Fruit fly (Drosophila melanogaster): ENCODE measurements around the gene SAK.

SAK gene

dm6 chr3L:21533270-21533948, 17.7 kb upstream of the SAK start, which contains the start of gene Mkrn1 (continued):
- TF ChIP-seq CG8765 (GFP tag; IDR thresholded peaks at IDR 0.05) (no peak), HLHmδ (GFP tag; optimal IDR thresholded peaks at IDR 0.05) (no peak), CG2129 (GFP tag; IDR thresholded peaks at IDR 0.05; ENCODE audit: partially characterized antibody) (no peak), CG14050 (GFP tag; IDR thresholded peaks at IDR 0.05) (no peak), shn (GFP tag; optimal IDR thresholded peaks at IDR 0.05) (no peak), CkIIα-i1 (GFP tag; IDR thresholded peaks at IDR 0.05) (no peak), CG17186 (GFP tag; optimal IDR thresholded peaks at IDR 0.05) (peak; percentile 40), Poxn (GFP tag; IDR thresholded peaks at IDR 0.05) (no peak), Blimp-1 (GFP tag; optimal IDR thresholded peaks at IDR 0.05) (no peak), croc (GFP tag; conservative IDR thresholded peaks at IDR 0.05) (no peak), CG11456 (GFP tag; IDR thresholded peaks at IDR 0.05) (no peak), CG8359 (GFP tag; optimal IDR thresholded peaks at IDR 0.05; ENCODE audit: borderline replicate concordance) (no peak), HmgZ (tag; optimal IDR thresholded peaks at IDR 0.05) (peak; percentile 36), dati (GFP tag; IDR thresholded peaks at IDR 0.05) (no peak), bigmax (GFP tag; optimal IDR thresholded peaks at IDR 0.05) (no peak), HLH3B (GFP tag; IDR thresholded peaks at IDR 0.05) (no peak), Ets97D (GFP tag; optimal IDR thresholded peaks at IDR 0.05) (peak; percentile 31), rib (GFP tag; IDR thresholded peaks at IDR 0.05) (no peak), Eip74EF (GFP tag; optimal IDR thresholded peaks at IDR 0.05) (no peak), CG4820 (GFP tag; optimal IDR thresholded peaks at IDR 0.05) (no peak), CG10959 (GFP tag; IDR thresholded peaks at IDR 0.05) (no peak), p53 (GFP tag; optimal IDR thresholded peaks at IDR 0.05) (no peak), Stat92E (GFP tag; optimal IDR thresholded peaks at IDR 0.05) (peak in 1 of 3 experiments; percentile 58), CG2875 (GFP tag; optimal IDR thresholded peaks at IDR 0.05) (no peak), nom (GFP tag; optimal IDR thresholded peaks at IDR 0.05) (peak; percentile 41), CG32772 (GFP tag; IDR thresholded peaks at IDR 0.05) (no peak), CG14667 (GFP tag; IDR thresholded peaks at IDR 0.05) (no peak; the same call in 1 of the 2 replicates), CG34376 (GFP tag; optimal IDR thresholded peaks at IDR 0.05) (peak; percentile 5), da (GFP tag; optimal IDR thresholded peaks at IDR 0.05) (no peak), CG10431 (GFP tag; optimal IDR thresholded peaks at IDR 0.05) (peak; percentile 2), HmgD (GFP tag; optimal IDR thresholded peaks at IDR 0.05) (peak; percentile 44), salm (tag; optimal IDR thresholded peaks at IDR 0.05) (no peak), CG4404 (GFP tag; IDR thresholded peaks at IDR 0.05) (no peak), CG1792 (GFP tag; optimal IDR thresholded peaks at IDR 0.05) (no peak), crol (GFP tag; IDR thresholded peaks at IDR 0.05) (no peak), Nf-YA (GFP tag; IDR thresholded peaks at IDR 0.05) (no peak), jing (GFP tag; optimal IDR thresholded peaks at IDR 0.05) (no peak), CG17385 (GFP tag; optimal IDR thresholded peaks at IDR 0.05) (no peak), her (GFP tag; optimal IDR thresholded peaks at IDR 0.05) (no peak), amos (GFP tag; IDR thresholded peaks at IDR 0.05; ENCODE audit: partially characterized antibody) (peak; percentile 54; the same call in 1 of the 2 replicates), MESR4 (GFP tag; optimal IDR thresholded peaks at IDR 0.05) (peak; percentile 97), Sin3A (optimal IDR thresholded peaks at IDR 0.05) (peak; percentile 26), CG2889 (GFP tag; IDR thresholded peaks at IDR 0.05) (no peak), YL-1 (GFP tag; optimal IDR thresholded peaks at IDR 0.05) (peak; percentile 60), ewg (GFP tag; optimal IDR thresholded peaks at IDR 0.05) (no peak), mam (GFP tag; optimal IDR thresholded peaks at IDR 0.05) (no peak), CG2120 (GFP tag; optimal IDR thresholded peaks at IDR 0.05) (no peak), C15 (GFP tag; IDR thresholded peaks at IDR 0.05) (no peak), CG12299 (tag; optimal IDR thresholded peaks at IDR 0.05) (no peak), crp (GFP tag; optimal IDR thresholded peaks at IDR 0.05) (peak in 1 of 2 experiments; percentile 1)

All from whole organism, embryonic.